Fruit fly (Drosophila melanogaster) whole organism, embryonic: ENCODE data around the gene mAChR-C.
A peak's percentile ranks its signal among the peaks of the same experiment; 100 is the strongest.

Source experiments
- ATbp ChIP-seq: fragments of 200-800 bp; sonication (Bioruptor generic); optimal IDR thresholded peaks from 2 replicates; lab custom pipeline; 2017; ENCODE audit warnings: missing biosample characterization, mild to moderate bottlenecking, missing genetic modification characterization, missing genetic modification reagents
- Abd-B ChIP-seq: fragments of 200-800 bp; sonication (Bioruptor generic); optimal IDR thresholded peaks from 2 replicates; lab custom pipeline; 2018; ENCODE audit warnings: missing biosample characterization, mild to moderate bottlenecking, missing genetic modification characterization, moderate library complexity
- Antp ChIP-seq: fragments of 200-800 bp; sonication (Bioruptor generic); optimal IDR thresholded peaks from 3 replicates; lab custom pipeline; 2016; ENCODE audit warnings: missing biosample characterization, missing genetic modification characterization
- CG10274 ChIP-seq: fragments of 200-800 bp; sonication (Bioruptor generic); optimal IDR thresholded peaks from 3 replicates; lab custom pipeline; 2017; ENCODE audit warnings: missing biosample characterization, mild to moderate bottlenecking, missing genetic modification characterization
- CG12071 ChIP-seq: fragments of 200-800 bp; sonication (Bioruptor generic); optimal IDR thresholded peaks from 3 replicates; lab custom pipeline; 2018; ENCODE audit warnings: missing biosample characterization, mild to moderate bottlenecking, missing genetic modification characterization
- CG12744 ChIP-seq: fragments of 200-800 bp; sonication (Bioruptor generic); optimal IDR thresholded peaks from 2 replicates; lab custom pipeline; 2016; ENCODE audit warnings: missing biosample characterization, missing genetic modification characterization
- CG12769 ChIP-seq: fragments of 200-800 bp; sonication (Bioruptor generic); optimal IDR thresholded peaks from 2 replicates; lab custom pipeline; 2019; ENCODE audit warnings: missing biosample characterization, mild to moderate bottlenecking, missing genetic modification characterization, moderate library complexity
- CG12942 ChIP-seq: fragments of 200-800 bp; sonication (Bioruptor generic); optimal IDR thresholded peaks from 3 replicates; lab custom pipeline; 2016; ENCODE audit warnings: missing biosample characterization, missing genetic modification characterization
- CG15011 ChIP-seq: fragments of 200-800 bp; sonication (Bioruptor generic); optimal IDR thresholded peaks from 3 replicates; lab custom pipeline; 2018; ENCODE audit warnings: missing biosample characterization, mild to moderate bottlenecking, missing genetic modification characterization
- CG15073 ChIP-seq: fragments of 200-800 bp; sonication (Bioruptor generic); optimal IDR thresholded peaks from 2 replicates; lab custom pipeline; 2016; ENCODE audit warnings: missing biosample characterization, missing genetic modification characterization
- CG15269 ChIP-seq: fragments of 200-800 bp; sonication (Bioruptor generic); optimal IDR thresholded peaks from 2 replicates; lab custom pipeline; 2018; ENCODE audit warnings: missing biosample characterization, mild to moderate bottlenecking, missing genetic modification characterization, moderate library complexity
- CG17359 ChIP-seq: fragments of 200-800 bp; sonication (Bioruptor generic); optimal IDR thresholded peaks from 3 replicates; lab custom pipeline; 2018; ENCODE audit warnings: missing biosample characterization, mild to moderate bottlenecking, missing genetic modification characterization, moderate library complexity
- CG17385 ChIP-seq: fragments of 200-800 bp; sonication (Bioruptor generic); optimal IDR thresholded peaks from 3 replicates; lab custom pipeline; 2018; ENCODE audit warnings: missing biosample characterization, mild to moderate bottlenecking, missing genetic modification characterization
- CG17829 ChIP-seq: fragments of 200-800 bp; optimal IDR thresholded peaks from 2 replicates; lab custom pipeline; 2019; ENCODE audit warnings: missing biosample characterization, mild to moderate bottlenecking, missing genetic modification characterization, moderate library complexity
- CG2116 ChIP-seq: fragments of 200-800 bp; sonication (Bioruptor generic); optimal IDR thresholded peaks from 3 replicates; lab custom pipeline; 2018; ENCODE audit warnings: missing biosample characterization, mild to moderate bottlenecking, missing genetic modification characterization
- CG7556 ChIP-seq: fragments of 200-800 bp; sonication (Bioruptor generic); optimal IDR thresholded peaks from 2 replicates; lab custom pipeline; 2017; ENCODE audit warnings: missing biosample characterization, mild to moderate bottlenecking, missing genetic modification characterization
- CG8281 ChIP-seq: fragments of 200-800 bp; sonication (Bioruptor generic); optimal IDR thresholded peaks from 2 replicates; lab custom pipeline; 2018; ENCODE audit warnings: missing biosample characterization, mild to moderate bottlenecking, missing genetic modification characterization, moderate library complexity
- CG8290 ChIP-seq, 3 experiments: fragments of 200-800 bp; sonication (Bioruptor generic); optimal IDR thresholded peaks; 2 replicates each; lab custom pipeline; 2016 to 2019; ENCODE audit warnings: missing biosample characterization in 3 of 3, missing genetic modification characterization in 3 of 3, mild to moderate bottlenecking in 2 of 3, moderate library complexity in 1 of 3
- CoRest ChIP-seq: fragments of 200-800 bp; sonication (Bioruptor generic); optimal IDR thresholded peaks from 3 replicates; lab custom pipeline; 2018; ENCODE audit warnings: missing biosample characterization, mild to moderate bottlenecking, missing genetic modification characterization, moderate library complexity
- Doc3 ChIP-seq: fragments of 200-800 bp; sonication (Bioruptor generic); IDR thresholded peaks from 3 replicates; pipeline ENCODE4 v1.3.6; 2022; ENCODE audit warnings: missing biosample characterization, missing genetic modification characterization; ENCODE audit not compliant: partially characterized antibody
- Elba2 ChIP-seq: fragments of 200-800 bp; sonication (Bioruptor generic); optimal IDR thresholded peaks from 3 replicates; lab custom pipeline; 2016; ENCODE audit warnings: missing biosample characterization, missing genetic modification characterization
- GATAe ChIP-seq: fragments of 200-800 bp; sonication (Bioruptor generic); conservative IDR thresholded peaks from 2 replicates; pipeline ENCODE4 v1.3.6; 2022; ENCODE audit warnings: missing biosample characterization, missing genetic modification characterization
- Nf-YC ChIP-seq: fragments of 200-800 bp; optimal IDR thresholded peaks from 3 replicates; lab custom pipeline; 2019; ENCODE audit warnings: missing biosample characterization, mild to moderate bottlenecking, missing genetic modification characterization, moderate library complexity
- Oli ChIP-seq: fragments of 200-800 bp; sonication (Bioruptor generic); optimal IDR thresholded peaks from 2 replicates; lab custom pipeline; 2018; ENCODE audit warnings: missing biosample characterization, mild to moderate bottlenecking, missing genetic modification characterization, moderate library complexity
- Spps ChIP-seq: fragments of 200-800 bp; sonication (Bioruptor generic); optimal IDR thresholded peaks from 2 replicates; lab custom pipeline; 2018; ENCODE audit warnings: missing biosample characterization, mild to moderate bottlenecking, missing genetic modification characterization
- Stat92E ChIP-seq, 3 experiments: fragments of >200 bp in 2 of 3; fragments of 200-800 bp in 1 of 3; sonication (Bioruptor generic) in 1 of 3; optimal IDR thresholded peaks; 2 replicates each; lab custom pipeline; 2017 to 2019; ENCODE audit warnings: missing biosample characterization in 3 of 3, missing genetic modification characterization in 3 of 3, mild to moderate bottlenecking in 1 of 3, moderate library complexity in 1 of 3
- amos ChIP-seq: fragments of 200-800 bp; sonication (Bioruptor generic); IDR thresholded peaks from 2 replicates; pipeline ENCODE4 v1.3.6; 2022; ENCODE audit warnings: missing biosample characterization, missing genetic modification characterization; ENCODE audit not compliant: partially characterized antibody
- ara ChIP-seq: fragments of 200-800 bp; sonication (Bioruptor generic); IDR thresholded peaks from 2 replicates; pipeline ENCODE4 v1.3.6; 2022; ENCODE audit warnings: missing biosample characterization, missing genetic modification characterization
- ase ChIP-seq: fragments of 200-800 bp; sonication (Bioruptor generic); IDR thresholded peaks from 3 replicates; pipeline ENCODE4 v1.3.6; 2022; ENCODE audit warnings: missing biosample characterization, missing genetic modification characterization
- chinmo ChIP-seq: fragments of 200-800 bp; sonication (Bioruptor generic); IDR thresholded peaks from 4 replicates; pipeline ENCODE4 v1.3.6; 2022; ENCODE audit warnings: missing biosample characterization, missing genetic modification characterization; ENCODE audit not compliant: partially characterized antibody
- chn ChIP-seq: fragments of 200-800 bp; sonication (Bioruptor generic); optimal IDR thresholded peaks from 2 replicates; lab custom pipeline; 2016; ENCODE audit warnings: missing biosample characterization, missing genetic modification characterization
- crp ChIP-seq, 2 experiments: fragments of 200-800 bp; sonication (Bioruptor generic); optimal IDR thresholded peaks; 2 replicates in 1 of 2; 3 replicates in 1 of 2; lab custom pipeline; 2017; ENCODE audit warnings: missing biosample characterization in 2 of 2, missing genetic modification characterization in 2 of 2, mild to moderate bottlenecking in 1 of 2, moderate library complexity in 1 of 2
- danr ChIP-seq: fragments of 200-800 bp; sonication (Bioruptor generic); IDR thresholded peaks from 2 replicates; pipeline ENCODE4 v1.3.6; 2022; ENCODE audit warnings: missing biosample characterization, missing genetic modification characterization
- dpn ChIP-seq, 2 experiments: fragments of 200-800 bp; sonication (Bioruptor generic); optimal IDR thresholded peaks; 3 replicates each; lab custom pipeline; 2016; ENCODE audit warnings: missing biosample characterization in 2 of 2, missing genetic modification characterization in 2 of 2
- fru ChIP-seq: fragments of >200 bp; optimal IDR thresholded peaks from 2 replicates; lab custom pipeline; 2017
- gsb ChIP-seq: fragments of 200-800 bp; sonication (Bioruptor generic); IDR thresholded peaks from 2 replicates; pipeline ENCODE4 v1.3.6; 2022; ENCODE audit warnings: missing biosample characterization, missing genetic modification characterization
- ind ChIP-seq: fragments of 200-800 bp; sonication (Bioruptor generic); optimal IDR thresholded peaks from 3 replicates; lab custom pipeline; 2016; ENCODE audit warnings: missing biosample characterization, missing genetic modification characterization
- klu ChIP-seq: fragments of 200-800 bp; sonication (Bioruptor generic); IDR thresholded peaks from 2 replicates; pipeline ENCODE4 v1.3.6; 2022; ENCODE audit warnings: missing biosample characterization, missing genetic modification characterization
- pan ChIP-seq, 4 experiments: fragments of >200 bp in 3 of 4; fragments of 200-800 bp in 1 of 4; sonication (Bioruptor generic) in 1 of 4; optimal IDR thresholded peaks in 3 of 4; IDR thresholded peaks in 1 of 4; 2 replicates each; pipeline versions ENCODE4 v1.3.6 to Lab custom; 2017 to 2022; ENCODE audit warnings: missing biosample characterization in 2 of 4, missing genetic modification characterization in 2 of 4, mixed read lengths in 1 of 4
- pfk ChIP-seq: fragments of 200-800 bp; sonication (Bioruptor generic); optimal IDR thresholded peaks from 2 replicates; lab custom pipeline; 2018; ENCODE audit warnings: missing biosample characterization, mild to moderate bottlenecking, missing genetic modification characterization, moderate library complexity
- ranshi ChIP-seq: fragments of 200-800 bp; sonication (Bioruptor generic); IDR thresholded peaks from 2 replicates; pipeline ENCODE4 v1.3.6; 2022; ENCODE audit warnings: missing biosample characterization, missing genetic modification characterization
- repo ChIP-seq: fragments of 200-800 bp; sonication (Bioruptor generic); optimal IDR thresholded peaks from 2 replicates; lab custom pipeline; 2016; ENCODE audit warnings: missing biosample characterization, missing genetic modification characterization
- rib ChIP-seq: fragments of 200-800 bp; sonication (Bioruptor generic); IDR thresholded peaks from 2 replicates; pipeline ENCODE4 v1.3.6; 2022; ENCODE audit warnings: missing biosample characterization, missing genetic modification characterization
- sna ChIP-seq: fragments of 200-800 bp; sonication (Bioruptor generic); IDR thresholded peaks from 2 replicates; pipeline ENCODE4 v1.3.6; 2022; ENCODE audit warnings: missing biosample characterization, missing genetic modification characterization; ENCODE audit not compliant: partially characterized antibody
- stwl ChIP-seq: fragments of 200-800 bp; sonication (Bioruptor generic); optimal IDR thresholded peaks from 3 replicates; lab custom pipeline; 2018; ENCODE audit warnings: missing biosample characterization, mild to moderate bottlenecking, missing genetic modification characterization, moderate library complexity
- trem ChIP-seq: fragments of 200-800 bp; optimal IDR thresholded peaks from 3 replicates; lab custom pipeline; 2019; ENCODE audit warnings: missing biosample characterization, mild to moderate bottlenecking, missing genetic modification characterization, moderate library complexity
- vfl ChIP-seq: fragments of 200-800 bp; sonication (Bioruptor generic); optimal IDR thresholded peaks from 2 replicates; lab custom pipeline; 2016; ENCODE audit warnings: missing biosample characterization, missing genetic modification characterization
- zen2 ChIP-seq: fragments of 200-800 bp; sonication (Bioruptor generic); IDR thresholded peaks from 3 replicates; pipeline ENCODE4 v1.3.6; 2022; ENCODE audit warnings: missing biosample characterization, missing genetic modification characterization; ENCODE audit not compliant: partially characterized antibody

Gene mAChR-C

dm6 chrX:6852574-6852973, 20.1 kb upstream of the mAChR-C start (continued):
- TF ChIP-seq CG17829 (tag; lab: Kevin White, UChicago) = peak; percentile 91
- TF ChIP-seq CG12769 (tag; lab: Kevin White, UChicago) = peak; percentile 95
- peak in 1 of 3 experiments; percentile 11 for TF ChIP-seq Stat92E (GFP tag; optimal IDR thresholded peaks at IDR 0.05; lab: Kevin White, UChicago)
- TF ChIP-seq CG8281 = peak; percentile 73
- TF ChIP-seq Nf-YC (tag; lab: Kevin White, UChicago) = peak; percentile 86
- TF ChIP-seq ase (GFP tag; lab: Robert Waterston, UW) = peak; percentile 70
- TF ChIP-seq sna (GFP tag; lab: Robert Waterston, UW) = no peak; the same call in 1 of the 2 replicates
- peak; percentile 91 for TF ChIP-seq CG17359 (tag; lab: Kevin White, UChicago)
- TF ChIP-seq ranshi (GFP tag; lab: Robert Waterston, UW) = peak; percentile 88
- TF ChIP-seq CG10274 (GFP tag; lab: Kevin White, UChicago) = peak; percentile 80
- TF ChIP-seq rib (GFP tag; lab: Robert Waterston, UW) = peak; percentile 84
- no peak; the same call in 2 of the 3 replicates for TF ChIP-seq zen2 (GFP tag; lab: Robert Waterston, UW)
- no peak; the same call in 1 of the 2 replicates for TF ChIP-seq GATAe (GFP tag; lab: Robert Waterston, UW)
- TF ChIP-seq Doc3 (GFP tag; lab: Robert Waterston, UW) = no peak
- peak; percentile 90 for TF ChIP-seq CG2116 (GFP tag; lab: Kevin White, UChicago)
- TF ChIP-seq CG15073 = peak; percentile 46
- TF ChIP-seq CG15011 = peak; percentile 83
- peak; percentile 41 for TF ChIP-seq pfk (GFP tag; lab: Kevin White, UChicago)
- no peak; the same call in 1 of the 2 replicates for TF ChIP-seq amos (GFP tag; lab: Robert Waterston, UW)
- no peak for TF ChIP-seq fru (lab: Kevin White, UChicago)
- TF ChIP-seq gsb (GFP tag; lab: Robert Waterston, UW) = peak; percentile 72
- TF ChIP-seq ATbp = peak; percentile 70
- TF ChIP-seq Oli (tag; lab: Kevin White, UChicago) = peak; percentile 92
- TF ChIP-seq Elba2 (GFP tag; lab: Kevin White, UChicago) = no peak
- TF ChIP-seq Spps (tag; lab: Kevin White, UChicago) = peak; percentile 65
- TF ChIP-seq dpn (GFP tag; optimal IDR thresholded peaks at IDR 0.05; lab: Kevin White, UChicago) = peak; percentile 94
- TF ChIP-seq repo (GFP tag; lab: Kevin White, UChicago) = peak; percentile 87
- peak; percentile 71 for TF ChIP-seq CG8290 (GFP tag; optimal IDR thresholded peaks at IDR 0.05; lab: Kevin White, UChicago)
- peak; percentile 37 to 96 for TF ChIP-seq CG8290 (tag; optimal IDR thresholded peaks at IDR 0.05; lab: Kevin White, UChicago)
- TF ChIP-seq CG7556 = peak; percentile 88
- TF ChIP-seq Antp = peak; percentile 94
- TF ChIP-seq Abd-B (GFP tag; lab: Kevin White, UChicago) = peak; percentile 92
- no peak for TF ChIP-seq chinmo (GFP tag; lab: Robert Waterston, UW)
- TF ChIP-seq crp (GFP tag; optimal IDR thresholded peaks at IDR 0.05; lab: Kevin White, UChicago) = peak in 1 of 2 experiments; percentile 49
- peak; percentile 83 for TF ChIP-seq CG17385 (GFP tag; lab: Kevin White, UChicago)
- TF ChIP-seq CG12942 (GFP tag; lab: Kevin White, UChicago) = peak; percentile 86
- peak; percentile 83 for TF ChIP-seq ara (GFP tag; lab: Robert Waterston, UW)
- peak; percentile 87 for TF ChIP-seq vfl
- TF ChIP-seq CG12744 (GFP tag; lab: Kevin White, UChicago) = peak; percentile 85
- peak; percentile 90 for TF ChIP-seq trem
- peak; percentile 71 for TF ChIP-seq klu (GFP tag; lab: Robert Waterston, UW)
- peak; percentile 57 for TF ChIP-seq stwl (tag; lab: Kevin White, UChicago)
- peak; percentile 95 for TF ChIP-seq ind (GFP tag; lab: Kevin White, UChicago)
- peak; percentile 96 for TF ChIP-seq CoRest (tag; lab: Kevin White, UChicago)
- TF ChIP-seq pan (optimal IDR thresholded peaks at IDR 0.05; lab: Kevin White, UChicago) = no peak
- peak in 1 of 2 experiments; percentile 91 for TF ChIP-seq pan (GFP tag; optimal IDR thresholded peaks at IDR 0.05 in 1 of 2, IDR thresholded peaks at IDR 0.05 in 1 of 2)
- peak; percentile 92 for TF ChIP-seq chn
- peak; percentile 88 for TF ChIP-seq CG12071
- TF ChIP-seq CG15269 (tag; lab: Kevin White, UChicago) = peak; percentile 92
- TF ChIP-seq danr (GFP tag; lab: Robert Waterston, UW) = peak; percentile 75; the same call in 1 of the 2 replicates
